Fruit fly (Drosophila melanogaster): ENCODE measurements around the gene SH3PX1.

SH3PX1 gene

DNA sequence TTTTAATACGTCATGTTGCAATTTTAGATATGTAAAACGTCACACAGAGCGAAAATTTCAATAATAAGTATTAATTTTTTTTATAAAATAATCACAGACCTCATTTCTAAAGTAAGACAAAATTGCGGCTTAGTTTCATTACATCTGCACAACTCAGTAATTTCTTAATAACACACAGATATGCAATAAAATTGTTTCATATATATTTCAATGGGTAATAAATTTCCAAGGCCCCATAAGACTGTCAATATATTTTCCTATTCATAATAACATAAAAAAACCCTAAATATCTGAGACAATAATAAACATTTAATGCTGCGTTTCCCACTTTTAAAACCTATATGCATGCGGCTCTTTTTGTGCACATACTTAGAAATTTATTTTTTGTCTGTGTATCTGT, 18.0 kb downstream of the SH3PX1 start (continued):
- TF ChIP-seq hkb (optimal IDR thresholded peaks at IDR 0.05): no peak
- no peak for TF ChIP-seq hkb (GFP tag; IDR thresholded peaks at IDR 0.05)
- TF ChIP-seq CG6791 (GFP tag; IDR thresholded peaks at IDR 0.05; ENCODE audit: partially characterized antibody): no peak
- no peak for TF ChIP-seq ap (GFP tag; IDR thresholded peaks at IDR 0.05)
- TF ChIP-seq CG12942 (GFP tag; optimal IDR thresholded peaks at IDR 0.05): no peak
- no peak for TF ChIP-seq CG7987 (GFP tag; optimal IDR thresholded peaks at IDR 0.05)
- no peak for TF ChIP-seq CG3163 (GFP tag; optimal IDR thresholded peaks at IDR 0.05)
- TF ChIP-seq row (GFP tag; IDR thresholded peaks at IDR 0.05): peak; percentile 52; the same call in 2 of the 3 replicates
- no peak for TF ChIP-seq CG5245 (GFP tag; optimal IDR thresholded peaks at IDR 0.05)
- TF ChIP-seq Atf3 (GFP tag; optimal IDR thresholded peaks at IDR 0.05): no peak
- no peak for TF ChIP-seq CG33213 (GFP tag; optimal IDR thresholded peaks at IDR 0.05)
- TF ChIP-seq CG6175 (GFP tag; IDR thresholded peaks at IDR 0.05): no peak
- no peak for TF ChIP-seq sim (GFP tag; IDR thresholded peaks at IDR 0.05)
- no peak for TF ChIP-seq jigr1 (GFP tag; IDR thresholded peaks at IDR 0.05)
- TF ChIP-seq PHDP (tag; optimal IDR thresholded peaks at IDR 0.05): peak; percentile 45
- TF ChIP-seq Myb (GFP tag; optimal IDR thresholded peaks at IDR 0.05): no peak
- TF ChIP-seq Lhr (GFP tag; optimal IDR thresholded peaks at IDR 0.05): no peak
- TF ChIP-seq Bteb2 (GFP tag; optimal IDR thresholded peaks at IDR 0.05): no peak
- no peak for TF ChIP-seq oc (tag; optimal IDR thresholded peaks at IDR 0.05)
- no peak for TF ChIP-seq Hr3 (GFP tag; optimal IDR thresholded peaks at IDR 0.05)
- no peak for TF ChIP-seq CG12104 (GFP tag; optimal IDR thresholded peaks at IDR 0.05)
- TF ChIP-seq vfl (GFP tag; optimal IDR thresholded peaks at IDR 0.05): no peak
- TF ChIP-seq Pdp1 (GFP tag; optimal IDR thresholded peaks at IDR 0.05): peak; percentile 3 to 6
- TF ChIP-seq insv (GFP tag; optimal IDR thresholded peaks at IDR 0.05): no peak
- TF ChIP-seq CG17328 (GFP tag; IDR thresholded peaks at IDR 0.05): no peak
- no peak for TF ChIP-seq sr (GFP tag; IDR thresholded peaks at IDR 0.05)
- no peak for TF ChIP-seq CG6683 (GFP tag; optimal IDR thresholded peaks at IDR 0.05)
- TF ChIP-seq lola (GFP tag; optimal IDR thresholded peaks at IDR 0.05): no peak
- TF ChIP-seq Aef1 (GFP tag; IDR thresholded peaks at IDR 0.05): no peak
- no peak for TF ChIP-seq gro (GFP tag; optimal IDR thresholded peaks at IDR 0.05)
- TF ChIP-seq CG6689 (GFP tag; IDR thresholded peaks at IDR 0.05): peak; percentile 24
- no peak for TF ChIP-seq ken (GFP tag; IDR thresholded peaks at IDR 0.05)
- no peak for TF ChIP-seq CG11398 (GFP tag; optimal IDR thresholded peaks at IDR 0.05)
- no peak for TF ChIP-seq Sry-δ (GFP tag; optimal IDR thresholded peaks at IDR 0.05)
- no peak for TF ChIP-seq CG32772 (GFP tag; IDR thresholded peaks at IDR 0.05)
- no peak for TF ChIP-seq yki (optimal IDR thresholded peaks at IDR 0.05)
- TF ChIP-seq HmgZ (tag; optimal IDR thresholded peaks at IDR 0.05): no peak
- no peak for TF ChIP-seq gcm (GFP tag; optimal IDR thresholded peaks at IDR 0.05)
- no peak for TF ChIP-seq fd102C (GFP tag; optimal IDR thresholded peaks at IDR 0.05)
- no peak for TF ChIP-seq CG34376 (GFP tag; optimal IDR thresholded peaks at IDR 0.05)
- TF ChIP-seq gsb-n (tag; optimal IDR thresholded peaks at IDR 0.05): no peak
- TF ChIP-seq org-1 (GFP tag; optimal IDR thresholded peaks at IDR 0.05): peak; percentile 20
- TF ChIP-seq CG9609 (GFP tag; optimal IDR thresholded peaks at IDR 0.05): no peak
- TF ChIP-seq CG12391 (tag; optimal IDR thresholded peaks at IDR 0.05): peak; percentile 54
- TF ChIP-seq C15 (GFP tag; IDR thresholded peaks at IDR 0.05): no peak
- TF ChIP-seq CG8765 (GFP tag; IDR thresholded peaks at IDR 0.05): no peak
- TF ChIP-seq Spps (tag; optimal IDR thresholded peaks at IDR 0.05): no peak
- no peak for TF ChIP-seq jing (GFP tag; optimal IDR thresholded peaks at IDR 0.05)
- no peak for TF ChIP-seq ro (GFP tag; IDR thresholded peaks at IDR 0.05)
- no peak for TF ChIP-seq Dp (GFP tag; optimal IDR thresholded peaks at IDR 0.05)
- TF ChIP-seq btn (GFP tag; optimal IDR thresholded peaks at IDR 0.05): no peak
- TF ChIP-seq ac (GFP tag; optimal IDR thresholded peaks at IDR 0.05): no peak
- TF ChIP-seq CG18764 (GFP tag; optimal IDR thresholded peaks at IDR 0.05): no peak
- no peak for TF ChIP-seq gce (GFP tag; IDR thresholded peaks at IDR 0.05)

All from whole organism, embryonic.